Fruit fly (Drosophila melanogaster): ENCODE data around the gene fzy.

DNA sequence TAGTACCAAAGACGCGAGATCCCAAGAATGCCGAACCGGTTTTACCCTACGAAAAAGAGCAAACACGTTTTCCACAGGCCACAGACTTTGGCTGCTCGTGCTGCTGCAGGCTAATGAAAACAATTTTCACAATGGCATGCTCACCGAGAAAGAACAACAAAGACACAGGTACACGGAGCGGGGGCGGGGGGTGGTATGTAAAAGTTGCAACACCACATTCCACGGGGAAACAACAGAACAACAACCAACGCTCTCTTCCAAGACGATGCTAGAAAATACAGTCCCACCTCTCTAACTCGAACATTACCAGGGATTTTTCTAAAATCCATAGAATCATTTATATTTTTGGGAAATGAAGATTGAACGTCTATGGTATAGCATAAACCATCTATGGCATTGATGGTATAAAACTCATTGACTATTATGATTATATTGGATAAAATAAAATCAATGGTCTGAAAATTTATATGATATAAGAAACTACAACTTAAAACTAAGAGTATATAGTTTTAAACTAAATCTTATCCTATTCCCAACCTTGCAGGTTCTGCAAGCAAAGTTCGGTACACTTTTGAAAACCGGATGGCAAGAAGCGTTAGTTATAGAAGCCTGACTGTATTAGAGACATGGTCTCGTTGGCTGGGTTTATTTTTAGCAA lies 29.2 kb upstream of the fzy start:
- no peak for TF ChIP-seq CG9139 (GFP tag; optimal IDR thresholded peaks at IDR 0.05)
- no peak for TF ChIP-seq CG6854 (GFP tag; optimal IDR thresholded peaks at IDR 0.05)
- no peak for TF ChIP-seq CG11294 (GFP tag; IDR thresholded peaks at IDR 0.05)
- TF ChIP-seq ss (GFP tag; optimal IDR thresholded peaks at IDR 0.05) = no peak
- TF ChIP-seq Sox102F (GFP tag; optimal IDR thresholded peaks at IDR 0.05) = no peak

Measured in whole organism, prepupa.